Worm (Caenorhabditis elegans): ENCODE data around the gene Y6E2A.5.

Y6E2A.5 gene

DNA sequence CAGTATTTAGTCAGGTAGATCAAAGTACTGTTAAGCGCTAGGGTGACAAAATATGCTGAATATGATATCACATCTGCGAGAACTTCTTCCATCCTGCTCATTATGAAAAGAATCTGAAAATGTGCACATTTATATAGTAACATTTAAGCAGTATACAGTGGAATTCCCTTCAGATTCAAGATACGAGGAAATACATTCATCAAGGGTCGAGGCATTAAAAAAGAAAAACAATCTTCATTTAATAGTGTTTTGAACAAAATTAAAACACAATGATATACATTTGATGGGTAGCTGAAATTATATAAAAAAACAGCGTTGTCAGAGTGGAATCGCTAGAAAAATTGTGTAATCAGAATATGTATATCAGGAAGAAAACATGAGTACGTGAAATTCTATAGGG, 17.3 kb upstream of the Y6E2A.5 start, which contains the start of gene str-27:
Gene str-27, minus strand, starts transcription at position 101 of the 400 bp plus-strand sequence.
- TF ChIP-seq fkh-10 (GFP tag; optimal IDR thresholded peaks at IDR 0.05) = no peak
- TF ChIP-seq F37D6.2 (tag; optimal IDR thresholded peaks at IDR 0.05) = no peak
- TF ChIP-seq nhr-11 (tag; optimal IDR thresholded peaks at IDR 0.05) = no peak
- no peak for TF ChIP-seq daf-16 (GFP tag; optimal IDR thresholded peaks at IDR 0.05)
- TF ChIP-seq daf-16 (tag; optimal IDR thresholded peaks at IDR 0.05) = no peak
- TF ChIP-seq aha-1 (tag) = peak; percentile 61

DNA sequence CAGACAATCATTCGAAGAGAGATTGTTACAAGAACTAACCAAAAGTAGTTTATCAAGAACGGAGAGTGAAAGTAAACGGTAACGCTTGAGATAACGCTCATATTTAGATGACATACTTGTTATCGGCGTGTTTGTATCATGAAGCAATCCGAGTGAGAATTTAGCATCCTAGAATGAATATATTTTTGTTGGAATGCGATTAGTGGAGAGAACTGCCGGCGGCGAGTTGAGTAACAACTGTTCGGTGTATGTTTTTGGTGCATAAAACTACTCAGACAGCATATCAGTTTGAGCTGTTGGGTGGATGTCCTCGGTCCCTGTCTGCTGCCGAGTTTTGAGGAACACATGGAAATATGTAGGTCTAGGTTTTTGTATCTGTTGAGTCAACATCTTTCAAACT, 15.1 kb upstream of the Y6E2A.5 start, which contains the start of gene T23D5.3:
Gene T23D5.3, minus strand, starts transcription at position 101 of the 400 bp plus-strand sequence.
- no peak for TF ChIP-seq ceh-62 (tag; optimal IDR thresholded peaks at IDR 0.05)
- no peak for TF ChIP-seq dmd-8 (GFP tag; IDR thresholded peaks at IDR 0.05)
- no peak for TF ChIP-seq lir-3 (tag; optimal IDR thresholded peaks at IDR 0.05)
- no peak for TF ChIP-seq hmg-1.1 (GFP tag; IDR thresholded peaks at IDR 0.05)
- no peak for TF ChIP-seq Y5F2A.4 (GFP tag; optimal IDR thresholded peaks at IDR 0.05)
- TF ChIP-seq hlh-30 (tag; optimal IDR thresholded peaks at IDR 0.05; ENCODE audit: insufficient read depth) = no peak
- no peak for TF ChIP-seq R02D3.7 (tag; optimal IDR thresholded peaks at IDR 0.05)
- no peak for TF ChIP-seq egl-27 (tag; optimal IDR thresholded peaks at IDR 0.05)
- no peak for TF ChIP-seq nhr-28 (tag; optimal IDR thresholded peaks at IDR 0.05)
- TF ChIP-seq lin-39 (tag; optimal IDR thresholded peaks at IDR 0.05) = no peak
- TF ChIP-seq spr-1 (tag; optimal IDR thresholded peaks at IDR 0.05) = no peak
- TF ChIP-seq lin-15B (tag; optimal IDR thresholded peaks at IDR 0.05) = no peak
- no peak for TF ChIP-seq rbr-2 (tag; optimal IDR thresholded peaks at IDR 0.05)
- no peak for TF ChIP-seq F44E2.7 (GFP tag; IDR thresholded peaks at IDR 0.05)

DNA sequence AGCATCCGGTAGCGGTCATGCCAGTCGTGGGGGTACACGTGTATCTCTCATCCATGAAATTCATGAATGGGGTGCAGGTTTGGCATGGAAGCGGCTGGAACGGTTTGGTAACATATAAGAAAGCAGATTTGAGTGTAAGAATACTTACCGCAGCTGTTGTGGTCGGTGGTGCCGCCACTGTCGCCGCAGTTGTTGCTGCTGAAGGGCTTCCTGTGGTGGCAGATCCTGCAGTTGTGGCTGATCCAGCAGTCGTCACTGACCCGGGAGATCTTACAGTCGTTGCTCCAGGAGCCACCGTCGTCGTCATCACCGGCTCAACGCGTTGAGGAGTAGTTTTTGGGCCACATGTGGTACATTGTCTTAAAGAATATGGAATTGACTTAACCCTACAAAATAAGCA, 14.6 kb upstream of the Y6E2A.5 start:
- TF ChIP-seq madf-5 (GFP tag; IDR thresholded peaks at IDR 0.05) = no peak
- no peak for TF ChIP-seq hlh-11 (tag; optimal IDR thresholded peaks at IDR 0.05)
- peak; percentile 11 for TF ChIP-seq aha-1 (tag)
- no peak for TF ChIP-seq T20F7.1 (GFP tag; optimal IDR thresholded peaks at IDR 0.05)
- TF ChIP-seq attf-4 (tag; optimal IDR thresholded peaks at IDR 0.05) = no peak
- TF ChIP-seq set-16 (GFP tag; IDR thresholded peaks at IDR 0.05) = peak; percentile 64

DNA sequence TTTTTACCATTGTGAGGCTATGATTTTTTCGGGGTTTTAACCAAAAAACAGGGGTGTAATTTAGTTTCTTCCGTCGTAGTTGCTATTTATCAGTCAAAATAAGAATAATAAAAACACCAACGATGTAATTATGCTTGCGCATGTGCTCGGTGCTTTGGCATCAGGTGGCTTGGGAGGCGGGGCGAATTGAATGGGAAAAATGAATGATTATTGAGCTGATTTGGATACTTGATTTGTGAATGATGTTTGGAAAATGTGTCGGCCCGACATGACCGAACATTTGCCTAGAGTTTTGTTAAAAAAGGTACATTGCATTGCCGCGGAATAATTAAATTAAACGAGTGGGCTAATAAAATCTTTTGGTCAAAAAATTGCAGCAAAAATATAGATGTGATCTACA, 13.7 kb upstream of the Y6E2A.5 start, which contains the start of gene str-38:
Gene str-38, minus strand, starts transcription at position 101 of the 400 bp plus-strand sequence.
- no peak for TF ChIP-seq madf-9 (GFP tag; conservative IDR thresholded peaks at IDR 0.05)
- TF ChIP-seq zfp-3 (GFP tag; conservative IDR thresholded peaks at IDR 0.05) = no peak
- TF ChIP-seq snpc-4 (tag; optimal IDR thresholded peaks at IDR 0.05) = no peak
- no peak for TF ChIP-seq unc-39 (tag; optimal IDR thresholded peaks at IDR 0.05)
- no peak for TF ChIP-seq unc-62 (GFP tag; optimal IDR thresholded peaks at IDR 0.05 in 1 of 2)
- TF ChIP-seq unc-62 (tag; optimal IDR thresholded peaks at IDR 0.05) = no peak
- TF ChIP-seq cey-2 (tag; optimal IDR thresholded peaks at IDR 0.05; ENCODE audit: borderline replicate concordance, insufficient read depth) = no peak
- no peak for TF ChIP-seq ztf-7 (tag; optimal IDR thresholded peaks at IDR 0.05)
- TF ChIP-seq Y5F2A.4 (GFP tag; optimal IDR thresholded peaks at IDR 0.05) = no peak
- no peak for TF ChIP-seq Y75B8A.6 (GFP tag; IDR thresholded peaks at IDR 0.05)
- no peak for TF ChIP-seq ceh-28 (tag; optimal IDR thresholded peaks at IDR 0.05)
- TF ChIP-seq pha-4 (GFP tag; IDR thresholded peaks at IDR 0.05) = no peak
- TF ChIP-seq pha-4 (tag; optimal IDR thresholded peaks at IDR 0.05) = no peak
- no peak for TF ChIP-seq T20F7.1 (GFP tag; optimal IDR thresholded peaks at IDR 0.05)
- no peak for TF ChIP-seq rbr-2 (tag; optimal IDR thresholded peaks at IDR 0.05)
- TF ChIP-seq nhr-102 (tag; optimal IDR thresholded peaks at IDR 0.05) = no peak
- no peak for TF ChIP-seq duxl-1 (tag; optimal IDR thresholded peaks at IDR 0.05; ENCODE audit: poor library complexity)
